Fruit fly (Drosophila melanogaster) whole organism, embryonic: ENCODE measurements around the gene Pak.
A peak's percentile ranks its signal among the peaks of the same experiment; 100 is the strongest.

Experiments
- Abd-B ChIP-seq: fragments of 200-800 bp; sonication (Bioruptor generic); optimal IDR thresholded peaks from 2 replicates; lab custom pipeline; 2018; ENCODE audit warnings: missing biosample characterization, mild to moderate bottlenecking, missing genetic modification characterization, moderate library complexity
- BEAF-32 ChIP-seq: fragments of 200-800 bp; sonication (Bioruptor generic); optimal IDR thresholded peaks from 3 replicates; lab custom pipeline; 2017; ENCODE audit warnings: missing biosample characterization, missing genetic modification characterization, mild to moderate bottlenecking, moderate library complexity, missing genetic modification reagents
- CG10979 ChIP-seq: fragments of 200-800 bp; sonication (Bioruptor generic); optimal IDR thresholded peaks from 2 replicates; lab custom pipeline; 2018; ENCODE audit warnings: missing biosample characterization, mild to moderate bottlenecking, missing genetic modification characterization, moderate library complexity
- CG11398 ChIP-seq: fragments of 200-800 bp; sonication (Bioruptor generic); optimal IDR thresholded peaks from 2 replicates; lab custom pipeline; 2016; ENCODE audit warnings: missing biosample characterization, missing genetic modification characterization
- CG16863 ChIP-seq: fragments of 200-800 bp; sonication (Bioruptor generic); optimal IDR thresholded peaks from 3 replicates; lab custom pipeline; 2016; ENCODE audit warnings: missing biosample characterization, missing genetic modification characterization
- CG17568 ChIP-seq: fragments of 200-800 bp; sonication (Bioruptor generic); optimal IDR thresholded peaks from 2 replicates; lab custom pipeline; 2018; ENCODE audit warnings: missing biosample characterization, mild to moderate bottlenecking, missing genetic modification characterization, moderate library complexity
- CG2120 ChIP-seq: fragments of 200-800 bp; sonication (Bioruptor generic); optimal IDR thresholded peaks from 3 replicates; lab custom pipeline; 2016; ENCODE audit warnings: missing biosample characterization, missing genetic modification characterization
- CG3163 ChIP-seq: fragments of 200-800 bp; sonication (Bioruptor generic); optimal IDR thresholded peaks from 3 replicates; lab custom pipeline; 2016; ENCODE audit warnings: missing biosample characterization, missing genetic modification characterization
- CG3995 ChIP-seq: fragments of 200-800 bp; sonication (Bioruptor generic); optimal IDR thresholded peaks from 3 replicates; lab custom pipeline; 2016; ENCODE audit warnings: missing biosample characterization, missing genetic modification characterization
- CG4282 ChIP-seq: fragments of 200-800 bp; sonication (Bioruptor generic); optimal IDR thresholded peaks from 2 replicates; lab custom pipeline; 2016; ENCODE audit warnings: missing biosample characterization, missing genetic modification characterization
- CG4820 ChIP-seq: fragments of 200-800 bp; sonication (Bioruptor generic); optimal IDR thresholded peaks from 3 replicates; lab custom pipeline; 2016; ENCODE audit warnings: missing biosample characterization, missing genetic modification characterization
- CG4854 ChIP-seq: fragments of 200-800 bp; sonication (Bioruptor generic); optimal IDR thresholded peaks from 2 replicates; lab custom pipeline; 2016; ENCODE audit warnings: missing biosample characterization, missing genetic modification characterization, inconsistent platforms
- CG6254 ChIP-seq: fragments of 200-800 bp; sonication (Bioruptor generic); optimal IDR thresholded peaks from 3 replicates; lab custom pipeline; 2017; ENCODE audit warnings: mild to moderate bottlenecking, missing biosample characterization, missing genetic modification reagents, missing genetic modification characterization
- CG6654 ChIP-seq: fragments of 200-800 bp; sonication (Bioruptor generic); optimal IDR thresholded peaks from 2 replicates; lab custom pipeline; 2017; ENCODE audit warnings: missing biosample characterization, mild to moderate bottlenecking, missing genetic modification characterization
- CG6765 ChIP-seq: fragments of 200-800 bp; sonication (Bioruptor generic); optimal IDR thresholded peaks from 3 replicates; lab custom pipeline; 2017; ENCODE audit warnings: missing biosample characterization, mild to moderate bottlenecking, missing genetic modification characterization
- CG7928 ChIP-seq: fragments of 200-800 bp; sonication (Bioruptor generic); optimal IDR thresholded peaks from 2 replicates; lab custom pipeline; 2017; ENCODE audit warnings: missing biosample characterization, mild to moderate bottlenecking, missing genetic modification characterization
- CG8478 ChIP-seq: fragments of >200 bp; optimal IDR thresholded peaks from 2 replicates; lab custom pipeline; 2018
- CG9609 ChIP-seq: fragments of 200-800 bp; sonication (Bioruptor generic); optimal IDR thresholded peaks from 3 replicates; lab custom pipeline; 2016; ENCODE audit warnings: missing biosample characterization, missing genetic modification characterization
- Dfd ChIP-seq, 2 experiments: fragments of >200 bp; optimal IDR thresholded peaks; 2 replicates each; lab custom pipeline; 2017; ENCODE audit warnings: missing biosample characterization in 2 of 2, missing genetic modification characterization in 2 of 2
- ERR ChIP-seq: fragments of 200-800 bp; sonication (Bioruptor generic); optimal IDR thresholded peaks from 2 replicates; lab custom pipeline; 2016; ENCODE audit warnings: missing biosample characterization, missing genetic modification characterization
- Hmr ChIP-seq: fragments of 200-800 bp; sonication (Bioruptor generic); optimal IDR thresholded peaks from 3 replicates; lab custom pipeline; 2017; ENCODE audit warnings: mild to moderate bottlenecking, missing biosample characterization, missing genetic modification reagents, missing genetic modification characterization
- Optix ChIP-seq: fragments of 200-800 bp; sonication (Bioruptor generic); IDR thresholded peaks from 3 replicates; pipeline ENCODE4 v1.3.6; 2022; ENCODE audit warnings: missing biosample characterization, missing genetic modification characterization
- Stat92E ChIP-seq, 3 experiments: fragments of >200 bp in 2 of 3; fragments of 200-800 bp in 1 of 3; sonication (Bioruptor generic) in 1 of 3; optimal IDR thresholded peaks; 2 replicates each; lab custom pipeline; 2017 to 2019; ENCODE audit warnings: missing biosample characterization in 3 of 3, missing genetic modification characterization in 3 of 3, mild to moderate bottlenecking in 1 of 3, moderate library complexity in 1 of 3
- Trl ChIP-seq, 3 experiments: fragments of >200 bp in 2 of 3; fragments of 200-800 bp in 1 of 3; sonication (Bioruptor generic) in 1 of 3; optimal IDR thresholded peaks; 2 replicates in 1 of 3; 3 replicates in 2 of 3; lab custom pipeline; 2016 to 2017; ENCODE audit warnings: missing biosample characterization in 1 of 3, missing genetic modification characterization in 1 of 3
- ac ChIP-seq: fragments of 200-800 bp; sonication (Bioruptor generic); optimal IDR thresholded peaks from 3 replicates; lab custom pipeline; 2017; ENCODE audit warnings: missing biosample characterization, mild to moderate bottlenecking, missing genetic modification characterization
- ato ChIP-seq: fragments of 200-800 bp; sonication (Bioruptor generic); IDR thresholded peaks from 2 replicates; pipeline ENCODE4 v1.3.6; 2022; ENCODE audit warnings: missing biosample characterization, missing genetic modification characterization; ENCODE audit not compliant: partially characterized antibody
- az2 ChIP-seq: fragments of 200-800 bp; sonication (Bioruptor generic); optimal IDR thresholded peaks from 3 replicates; lab custom pipeline; 2016; ENCODE audit warnings: missing biosample characterization, missing genetic modification characterization
- cad ChIP-seq: fragments of >200 bp; optimal IDR thresholded peaks from 2 replicates; lab custom pipeline; 2017; ENCODE audit warnings: missing biosample characterization, missing genetic modification characterization
- caup ChIP-seq: fragments of 200-800 bp; sonication (Bioruptor generic); optimal IDR thresholded peaks from 3 replicates; lab custom pipeline; 2017; ENCODE audit warnings: missing biosample characterization, mild to moderate bottlenecking, missing genetic modification characterization, moderate library complexity; ENCODE audit not compliant: severe bottlenecking
- chn ChIP-seq: fragments of 200-800 bp; sonication (Bioruptor generic); optimal IDR thresholded peaks from 2 replicates; lab custom pipeline; 2016; ENCODE audit warnings: missing biosample characterization, missing genetic modification characterization
- danr ChIP-seq: fragments of 200-800 bp; sonication (Bioruptor generic); IDR thresholded peaks from 2 replicates; pipeline ENCODE4 v1.3.6; 2022; ENCODE audit warnings: missing biosample characterization, missing genetic modification characterization
- dimm ChIP-seq: fragments of 200-800 bp; sonication (Bioruptor generic); IDR thresholded peaks from 2 replicates; pipeline ENCODE4 v1.3.6; 2022; ENCODE audit warnings: missing biosample characterization, missing genetic modification characterization
- disco-r ChIP-seq: fragments of 200-800 bp; sonication (Bioruptor generic); optimal IDR thresholded peaks from 2 replicates; lab custom pipeline; 2016; ENCODE audit warnings: missing biosample characterization, missing genetic modification characterization
- esg ChIP-seq: fragments of 200-800 bp; sonication (Bioruptor generic); conservative IDR thresholded peaks from 2 replicates; pipeline ENCODE4 v1.3.6; 2022; ENCODE audit warnings: missing biosample characterization, missing genetic modification characterization
- fd3F ChIP-seq: fragments of 200-800 bp; sonication (Bioruptor generic); optimal IDR thresholded peaks from 2 replicates; lab custom pipeline; 2018; ENCODE audit warnings: missing biosample characterization, mild to moderate bottlenecking, missing genetic modification characterization, moderate library complexity
- gsb ChIP-seq: fragments of 200-800 bp; sonication (Bioruptor generic); IDR thresholded peaks from 2 replicates; pipeline ENCODE4 v1.3.6; 2022; ENCODE audit warnings: missing biosample characterization, missing genetic modification characterization
- knrl ChIP-seq: fragments of 200-800 bp; sonication (Bioruptor generic); IDR thresholded peaks from 3 replicates; pipeline ENCODE4 v1.3.6; 2022; ENCODE audit warnings: missing biosample characterization, missing genetic modification characterization; ENCODE audit not compliant: partially characterized antibody
- lab ChIP-seq: fragments of 200-800 bp; sonication (Bioruptor generic); optimal IDR thresholded peaks from 3 replicates; lab custom pipeline; 2017; ENCODE audit warnings: missing biosample characterization, missing genetic modification characterization, mild to moderate bottlenecking, moderate library complexity, missing genetic modification reagents
- lbe ChIP-seq: fragments of 200-800 bp; sonication (Bioruptor generic); optimal IDR thresholded peaks from 2 replicates; lab custom pipeline; 2016; ENCODE audit warnings: missing biosample characterization, mild to moderate bottlenecking, missing genetic modification characterization
- maf-S ChIP-seq: fragments of 200-800 bp; sonication (Bioruptor generic); optimal IDR thresholded peaks from 2 replicates; lab custom pipeline; 2016; ENCODE audit warnings: missing biosample characterization, missing genetic modification characterization
- nom ChIP-seq: fragments of 200-800 bp; sonication (Bioruptor generic); optimal IDR thresholded peaks from 2 replicates; lab custom pipeline; 2017; ENCODE audit warnings: missing biosample characterization, missing genetic modification characterization, mild to moderate bottlenecking, moderate library complexity, missing genetic modification reagents
- pho ChIP-seq: fragments of 200-800 bp; sonication (Bioruptor generic); optimal IDR thresholded peaks from 2 replicates; lab custom pipeline; 2016; ENCODE audit warnings: missing biosample characterization, missing genetic modification characterization
- pum ChIP-seq: fragments of 200-800 bp; sonication (Bioruptor generic); optimal IDR thresholded peaks from 2 replicates; lab custom pipeline; 2016; ENCODE audit warnings: missing biosample characterization, missing genetic modification characterization
- ranshi ChIP-seq: fragments of 200-800 bp; sonication (Bioruptor generic); IDR thresholded peaks from 2 replicates; pipeline ENCODE4 v1.3.6; 2022; ENCODE audit warnings: missing biosample characterization, missing genetic modification characterization
- sc ChIP-seq, 3 experiments: fragments of >200 bp in 2 of 3; fragments of 200-800 bp in 1 of 3; sonication (Bioruptor generic) in 1 of 3; optimal IDR thresholded peaks; 2 replicates in 2 of 3; 3 replicates in 1 of 3; lab custom pipeline; 2017; ENCODE audit warnings: mild to moderate bottlenecking in 1 of 3, missing biosample characterization in 1 of 3, missing genetic modification characterization in 1 of 3, missing genetic modification reagents in 1 of 3
- sisA ChIP-seq: fragments of 200-800 bp; sonication (Bioruptor generic); IDR thresholded peaks from 2 replicates; pipeline ENCODE4 v1.3.6; 2022; ENCODE audit warnings: missing biosample characterization, missing genetic modification characterization
- so ChIP-seq: fragments of 200-800 bp; sonication (Bioruptor generic); IDR thresholded peaks from 3 replicates; pipeline ENCODE4 v1.3.6; 2022; ENCODE audit warnings: missing biosample characterization, missing genetic modification characterization
- trem ChIP-seq: fragments of 200-800 bp; optimal IDR thresholded peaks from 3 replicates; lab custom pipeline; 2019; ENCODE audit warnings: missing biosample characterization, mild to moderate bottlenecking, missing genetic modification characterization, moderate library complexity
- ttk ChIP-seq: fragments of 200-800 bp; sonication (Bioruptor generic); IDR thresholded peaks from 2 replicates; pipeline ENCODE4 v2.1.2; 2022; ENCODE audit warnings: missing biosample characterization, missing genetic modification characterization
- unpg ChIP-seq: fragments of 200-800 bp; sonication (Bioruptor generic); optimal IDR thresholded peaks from 3 replicates; lab custom pipeline; 2018; ENCODE audit warnings: missing biosample characterization, mild to moderate bottlenecking, missing genetic modification characterization, moderate library complexity

Pak gene

dm6 chr3R:6368100-6368499 is 17.4 kb downstream of the Pak start, which contains the start of gene CG42724 (continued):
- TF ChIP-seq CG11398 (GFP tag; lab: Kevin White, UChicago) (peak; percentile 52), esg (GFP tag; lab: Robert Waterston, UW) (peak; percentile 46), CG9609 (GFP tag; lab: Kevin White, UChicago) (peak; percentile 68), maf-S (GFP tag; lab: Kevin White, UChicago) (peak; percentile 65), Stat92E (GFP tag; optimal IDR thresholded peaks at IDR 0.05; lab: Kevin White, UChicago) (no peak), knrl (GFP tag; lab: Robert Waterston, UW) (peak; percentile 51; the same call in 2 of the 3 replicates), ttk (GFP tag; lab: Robert Waterston, UW) (peak; percentile 39; the same call in 1 of the 2 replicates), CG8478 (lab: Kevin White, UChicago) (no peak), CG4282 (peak; percentile 49), BEAF-32 (peak; percentile 59), CG6654 (no peak), caup (GFP tag; lab: Kevin White, UChicago) (no peak), CG3163 (peak; percentile 60), CG6254 (GFP tag; lab: Kevin White, UChicago) (no peak), Optix (peak; percentile 69), disco-r (GFP tag; lab: Kevin White, UChicago) (peak; percentile 56), CG4820 (peak; percentile 41), gsb (GFP tag; lab: Robert Waterston, UW) (peak; percentile 43; the same call in 1 of the 2 replicates), ato (no peak), CG16863 (GFP tag; lab: Kevin White, UChicago) (peak; percentile 70), CG3995 (GFP tag; lab: Kevin White, UChicago) (peak; percentile 92), nom (GFP tag; lab: Kevin White, UChicago) (no peak), pho (peak; percentile 74), Dfd (GFP tag; optimal IDR thresholded peaks at IDR 0.05; lab: Kevin White, UChicago) (no peak), unpg (no peak), lbe (GFP tag; lab: Kevin White, UChicago) (no peak), Hmr (GFP tag; lab: Kevin White, UChicago) (no peak), ERR (GFP tag; lab: Kevin White, UChicago) (peak; percentile 70), chn (GFP tag; lab: Kevin White, UChicago) (peak; percentile 80), CG10979 (tag; lab: Kevin White, UChicago) (no peak), fd3F (GFP tag; lab: Kevin White, UChicago) (peak; percentile 6), dimm (GFP tag; lab: Robert Waterston, UW) (no peak), ranshi (peak; percentile 72), az2 (GFP tag; lab: Kevin White, UChicago) (peak; percentile 47), trem (tag; lab: Kevin White, UChicago) (peak; percentile 71), cad (GFP tag; lab: Kevin White, UChicago) (no peak), pum (peak; percentile 71), CG2120 (peak; percentile 84), CG4854 (GFP tag; lab: Kevin White, UChicago) (peak; percentile 50), CG7928 (peak; percentile 29), Abd-B (GFP tag; lab: Kevin White, UChicago) (no peak), sc (optimal IDR thresholded peaks at IDR 0.05; lab: Kevin White, UChicago) (no peak), sc (GFP tag; optimal IDR thresholded peaks at IDR 0.05; lab: Kevin White, UChicago) (no peak), ac (GFP tag; lab: Kevin White, UChicago) (no peak), danr (GFP tag; lab: Robert Waterston, UW) (0 out of 2 replicates have a peak, but pooled peaks have one; percentile 33), sisA (peak; percentile 67), so (GFP tag; lab: Robert Waterston, UW) (no peak), CG6765 (GFP tag; lab: Kevin White, UChicago) (no peak), Trl (optimal IDR thresholded peaks at IDR 0.05; lab: Kevin White, UChicago) (peak in 1 of 2 experiments; percentile 48), Trl (GFP tag; optimal IDR thresholded peaks at IDR 0.05; lab: Kevin White, UChicago) (peak; percentile 83), lab (GFP tag; lab: Kevin White, UChicago) (no peak), CG17568 (GFP tag; lab: Kevin White, UChicago) (no peak)
